Worm (Caenorhabditis elegans): ENCODE measurements around the gene C55A6.6.
A peak's percentile ranks its signal among the peaks of the same experiment; 100 is the strongest.

C55A6.6 gene

ce11 chrV:11534495-11535189, 20.1 kb upstream of the C55A6.6 start:
- TF ChIP-seq fkh-10 (GFP tag; optimal IDR thresholded peaks at IDR 0.05): no peak
- TF ChIP-seq elt-2 (tag; optimal IDR thresholded peaks at IDR 0.05): peak; percentile 67
- TF ChIP-seq ceh-22 (tag; optimal IDR thresholded peaks at IDR 0.05): no peak

ce11 chrV:11533365-11533949, 18.9 kb upstream of the C55A6.6 start:
- TF ChIP-seq dve-1 (tag; optimal IDR thresholded peaks at IDR 0.05) (no peak), nhr-232 (tag; optimal IDR thresholded peaks at IDR 0.05) (no peak), ceh-6 (GFP tag; optimal IDR thresholded peaks at IDR 0.05) (no peak), gmeb-2 (tag; optimal IDR thresholded peaks at IDR 0.05) (no peak), rnt-1 (tag; optimal IDR thresholded peaks at IDR 0.05) (no peak), hlh-15 (tag; optimal IDR thresholded peaks at IDR 0.05) (no peak), pros-1 (tag; optimal IDR thresholded peaks at IDR 0.05) (no peak), ama-1 (optimal IDR thresholded peaks at IDR 0.05) (no peak), dmd-4 (tag; optimal IDR thresholded peaks at IDR 0.05; ENCODE audit: borderline replicate concordance) (no peak), hlh-8 (tag; optimal IDR thresholded peaks at IDR 0.05) (no peak), pha-2 (tag; optimal IDR thresholded peaks at IDR 0.05) (no peak), zip-5 (tag; optimal IDR thresholded peaks at IDR 0.05) (no peak), unc-55 (GFP tag; optimal IDR thresholded peaks at IDR 0.05) (no peak), ceh-22 (tag; optimal IDR thresholded peaks at IDR 0.05) (no peak), C38D4.7 (GFP tag; optimal IDR thresholded peaks at IDR 0.05) (no peak), ceh-45 (GFP tag; IDR thresholded peaks at IDR 0.05) (no peak)

ce11 chrV:11532964-11533363, 18.4 kb upstream of the C55A6.6 start:
- no peak for TF ChIP-seq pha-2 (tag; optimal IDR thresholded peaks at IDR 0.05)
- no peak for TF ChIP-seq ceh-34 (tag; optimal IDR thresholded peaks at IDR 0.05)
- TF ChIP-seq syd-9 (tag; optimal IDR thresholded peaks at IDR 0.05): no peak
- no peak for TF ChIP-seq pat-9 (tag; optimal IDR thresholded peaks at IDR 0.05)
- TF ChIP-seq elt-4 (tag; optimal IDR thresholded peaks at IDR 0.05): no peak
- TF ChIP-seq pha-4 (tag; optimal IDR thresholded peaks at IDR 0.05): no peak
- no peak for TF ChIP-seq ceh-31 (tag; optimal IDR thresholded peaks at IDR 0.05)
- TF ChIP-seq hlh-6 (tag; optimal IDR thresholded peaks at IDR 0.05): no peak
- TF ChIP-seq ets-4 (tag; optimal IDR thresholded peaks at IDR 0.05): no peak
- no peak for TF ChIP-seq ama-1 (optimal IDR thresholded peaks at IDR 0.05)
- TF ChIP-seq madf-2 (tag; optimal IDR thresholded peaks at IDR 0.05): no peak
- TF ChIP-seq hlh-30 (tag; optimal IDR thresholded peaks at IDR 0.05; ENCODE audit: insufficient read depth): no peak
- no peak for TF ChIP-seq ceh-2 (tag; optimal IDR thresholded peaks at IDR 0.05)
- no peak for TF ChIP-seq lim-6 (tag; optimal IDR thresholded peaks at IDR 0.05)
- TF ChIP-seq ref-2 (tag; optimal IDR thresholded peaks at IDR 0.05): no peak
- TF ChIP-seq K02D7.2 (tag; optimal IDR thresholded peaks at IDR 0.05): no peak
- TF ChIP-seq ztf-16 (tag; optimal IDR thresholded peaks at IDR 0.05): no peak
- no peak for TF ChIP-seq sox-4 (tag; optimal IDR thresholded peaks at IDR 0.05)

ce11 chrV:11532535-11532853, 18.0 kb upstream of the C55A6.6 start:
- no peak for TF ChIP-seq fax-1 (tag; optimal IDR thresholded peaks at IDR 0.05)
- no peak for TF ChIP-seq ceh-34 (tag; optimal IDR thresholded peaks at IDR 0.05)
- TF ChIP-seq rnt-1 (tag; optimal IDR thresholded peaks at IDR 0.05): no peak
- no peak for TF ChIP-seq dmd-4 (tag; optimal IDR thresholded peaks at IDR 0.05; ENCODE audit: borderline replicate concordance)
- no peak for TF ChIP-seq elt-2 (tag; optimal IDR thresholded peaks at IDR 0.05)
- TF ChIP-seq hlh-6 (tag; optimal IDR thresholded peaks at IDR 0.05): no peak
- no peak for TF ChIP-seq zip-5 (tag; optimal IDR thresholded peaks at IDR 0.05)
- no peak for TF ChIP-seq pros-1 (tag; optimal IDR thresholded peaks at IDR 0.05)
